Worm (Caenorhabditis elegans) whole organism, L4/young adult: ENCODE data around the gene F35B3.7.
A peak's percentile ranks its signal among the peaks of the same experiment; 100 is the strongest.

Experiments
- W03F9.2 ChIP-seq: fragments of 150-350 bp; optimal IDR thresholded peaks from 2 replicates; lab custom pipeline; 2014; ENCODE audit warnings: missing biosample characterization, missing genetic modification characterization
- dao-5 ChIP-seq: sonication (generic microtip); optimal IDR thresholded peaks from 2 replicates; lab custom pipeline; 2016; ENCODE audit warnings: missing genotype, missing genetic modification characterization, moderate library complexity, missing compliant biosample characterization
- him-1 ChIP-seq: sonication (generic microtip); optimal IDR thresholded peaks from 2 replicates; lab custom pipeline; 2016; ENCODE audit warnings: missing genotype, missing genetic modification reagents, missing genetic modification characterization, missing compliant biosample characterization

The F35B3.7 gene

ce11 chrX:16998981-16999380 lies 43.9 kb downstream of the F35B3.7 start:
- TF ChIP-seq dao-5 (tag; lab: Kevin White, UChicago): no peak
- no peak for TF ChIP-seq W03F9.2
- no peak for TF ChIP-seq him-1 (tag; lab: Kevin White, UChicago)

- no peak for TF ChIP-seq him-1 (tag; lab: Kevin White, UChicago)
- no peak for TF ChIP-seq W03F9.2
- no peak for TF ChIP-seq dao-5 (tag; lab: Kevin White, UChicago)
Measured at ce11 chrX:16998003-16998402, 44.9 kb downstream of the F35B3.7 start.

ce11 chrX:16995886-16996283 lies 47.0 kb downstream of the F35B3.7 start:
- TF ChIP-seq him-1 (tag; lab: Kevin White, UChicago): no peak
- peak; percentile 12 for TF ChIP-seq W03F9.2

ce11 chrX:16995149-16995885 lies 47.6 kb downstream of the F35B3.7 start:
- no peak for TF ChIP-seq W03F9.2
- no peak for TF ChIP-seq him-1 (tag; lab: Kevin White, UChicago)
- TF ChIP-seq dao-5 (tag; lab: Kevin White, UChicago): no peak

- no peak for TF ChIP-seq him-1 (tag; lab: Kevin White, UChicago)
- TF ChIP-seq dao-5 (tag; lab: Kevin White, UChicago): no peak
- TF ChIP-seq W03F9.2: no peak
Measured at ce11 chrX:16994417-16994816, 48.5 kb downstream of the F35B3.7 start.

- TF ChIP-seq him-1 (tag; lab: Kevin White, UChicago) (no peak), W03F9.2 (no peak), dao-5 (tag; lab: Kevin White, UChicago) (no peak)
Measured at ce11 chrX:16993524-16993923, 49.4 kb downstream of the F35B3.7 start.

- TF ChIP-seq W03F9.2 (no peak), dao-5 (tag; lab: Kevin White, UChicago) (no peak)
Measured at ce11 chrX:16991437-16991836, 51.4 kb downstream of the F35B3.7 start.

- TF ChIP-seq him-1 (tag; lab: Kevin White, UChicago) (no peak), W03F9.2 (no peak), dao-5 (tag; lab: Kevin White, UChicago) (no peak)
Measured at ce11 chrX:16988367-16988766, 54.5 kb downstream of the F35B3.7 start.
